Fruit fly (Drosophila melanogaster) whole organism, embryonic: ENCODE measurements around the gene Gclc.

ENCODE experiments used
- Asciz ChIP-seq: fragments of 200-800 bp; sonication (Bioruptor generic); optimal IDR thresholded peaks from 2 replicates; lab custom pipeline; 2017; ENCODE audit warnings: missing biosample characterization, mild to moderate bottlenecking, missing genetic modification characterization, missing genetic modification reagents
- Awh ChIP-seq: fragments of 200-800 bp; sonication (Bioruptor generic); IDR thresholded peaks from 2 replicates; pipeline ENCODE4, ENCODE4 v1.3.6; 2022; ENCODE audit warnings: missing biosample characterization, missing genetic modification characterization
- B-H2 ChIP-seq: fragments of 200-800 bp; sonication (Bioruptor generic); optimal IDR thresholded peaks from 2 replicates; lab custom pipeline; 2018; ENCODE audit warnings: missing biosample characterization, mild to moderate bottlenecking, missing genetic modification characterization
- CG10147 ChIP-seq: fragments of 200-800 bp; sonication (Bioruptor generic); optimal IDR thresholded peaks from 2 replicates; lab custom pipeline; 2019; ENCODE audit warnings: missing biosample characterization, mild to moderate bottlenecking, missing genetic modification characterization, moderate library complexity
- CG11093 ChIP-seq: fragments of 200-800 bp; sonication (Bioruptor generic); IDR thresholded peaks from 3 replicates; pipeline ENCODE4 v1.3.6; 2022; ENCODE audit warnings: missing biosample characterization, missing genetic modification characterization
- CG11398 ChIP-seq: fragments of 200-800 bp; sonication (Bioruptor generic); optimal IDR thresholded peaks from 2 replicates; lab custom pipeline; 2016; ENCODE audit warnings: missing biosample characterization, missing genetic modification characterization
- CG13424 ChIP-seq: fragments of 200-800 bp; sonication (Bioruptor generic); optimal IDR thresholded peaks from 2 replicates; lab custom pipeline; 2019; ENCODE audit warnings: missing biosample characterization, mild to moderate bottlenecking, missing genetic modification characterization, moderate library complexity
- CG15073 ChIP-seq: fragments of 200-800 bp; sonication (Bioruptor generic); optimal IDR thresholded peaks from 2 replicates; lab custom pipeline; 2016; ENCODE audit warnings: missing biosample characterization, missing genetic modification characterization
- CG15479 ChIP-seq: fragments of 200-800 bp; sonication (Bioruptor generic); optimal IDR thresholded peaks from 3 replicates; lab custom pipeline; 2019; ENCODE audit warnings: missing biosample characterization, mild to moderate bottlenecking, missing genetic modification characterization, moderate library complexity
- CG17359 ChIP-seq: fragments of 200-800 bp; sonication (Bioruptor generic); optimal IDR thresholded peaks from 3 replicates; lab custom pipeline; 2018; ENCODE audit warnings: missing biosample characterization, mild to moderate bottlenecking, missing genetic modification characterization, moderate library complexity
- CG17361 ChIP-seq: fragments of 200-800 bp; sonication (Bioruptor generic); IDR thresholded peaks from 3 replicates; pipeline ENCODE4 v1.3.6; 2022; ENCODE audit warnings: missing biosample characterization, missing genetic modification characterization
- CG17612 ChIP-seq: fragments of 200-800 bp; sonication (Bioruptor generic); IDR thresholded peaks from 2 replicates; pipeline ENCODE4 v1.3.6; 2022; ENCODE audit warnings: missing biosample characterization, missing genetic modification characterization
- CG3163 ChIP-seq: fragments of 200-800 bp; sonication (Bioruptor generic); optimal IDR thresholded peaks from 3 replicates; lab custom pipeline; 2016; ENCODE audit warnings: missing biosample characterization, missing genetic modification characterization
- CG3407 ChIP-seq: fragments of 200-800 bp; sonication (Bioruptor generic); optimal IDR thresholded peaks from 2 replicates; lab custom pipeline; 2018; ENCODE audit warnings: missing biosample characterization, mild to moderate bottlenecking, missing genetic modification characterization
- CG34224 ChIP-seq: fragments of 200-800 bp; sonication (Bioruptor generic); IDR thresholded peaks from 3 replicates; pipeline ENCODE4 v1.3.6; 2022; ENCODE audit warnings: missing biosample characterization, missing genetic modification characterization; ENCODE audit not compliant: partially characterized antibody
- CG4282 ChIP-seq: fragments of 200-800 bp; sonication (Bioruptor generic); optimal IDR thresholded peaks from 2 replicates; lab custom pipeline; 2016; ENCODE audit warnings: missing biosample characterization, missing genetic modification characterization
- CG7963 ChIP-seq: fragments of 200-800 bp; sonication (Bioruptor generic); IDR thresholded peaks from 3 replicates; pipeline ENCODE4 v1.3.6; 2022; ENCODE audit warnings: missing biosample characterization, missing genetic modification characterization; ENCODE audit not compliant: partially characterized antibody
- CG8281 ChIP-seq: fragments of 200-800 bp; sonication (Bioruptor generic); optimal IDR thresholded peaks from 2 replicates; lab custom pipeline; 2018; ENCODE audit warnings: missing biosample characterization, mild to moderate bottlenecking, missing genetic modification characterization, moderate library complexity
- CG8388 ChIP-seq: fragments of 200-800 bp; sonication (Bioruptor generic); optimal IDR thresholded peaks from 2 replicates; lab custom pipeline; 2019; ENCODE audit warnings: missing biosample characterization, mild to moderate bottlenecking, missing genetic modification characterization, moderate library complexity
- CG8478 ChIP-seq: fragments of >200 bp; optimal IDR thresholded peaks from 2 replicates; lab custom pipeline; 2018
- CG9932 ChIP-seq: fragments of 200-800 bp; sonication (Bioruptor generic); IDR thresholded peaks from 2 replicates; pipeline ENCODE4 v1.3.6; 2022; ENCODE audit warnings: missing biosample characterization, missing genetic modification characterization
- Camta ChIP-seq: fragments of 200-800 bp; sonication (Bioruptor generic); optimal IDR thresholded peaks from 2 replicates; lab custom pipeline; 2016; ENCODE audit warnings: missing biosample characterization, missing genetic modification characterization
- D19B ChIP-seq: fragments of 200-800 bp; sonication (Bioruptor generic); optimal IDR thresholded peaks from 2 replicates; lab custom pipeline; 2017; ENCODE audit warnings: missing biosample characterization, mild to moderate bottlenecking, missing genetic modification characterization
- Dek ChIP-seq: fragments of 200-800 bp; sonication (Bioruptor generic); optimal IDR thresholded peaks from 3 replicates; lab custom pipeline; 2019; ENCODE audit warnings: missing biosample characterization, mild to moderate bottlenecking, missing genetic modification characterization, moderate library complexity
- Dll ChIP-seq: fragments of 200-800 bp; sonication (Bioruptor generic); IDR thresholded peaks from 4 replicates; pipeline ENCODE4 v1.3.6; 2022; ENCODE audit warnings: missing biosample characterization, missing genetic modification characterization; ENCODE audit not compliant: partially characterized antibody
- Fer3 ChIP-seq: fragments of 200-800 bp; sonication (Bioruptor generic); optimal IDR thresholded peaks from 2 replicates; lab custom pipeline; 2018; ENCODE audit warnings: missing biosample characterization, mild to moderate bottlenecking, missing genetic modification characterization, moderate library complexity
- Gsc ChIP-seq: fragments of 200-800 bp; sonication (Bioruptor generic); IDR thresholded peaks from 2 replicates; pipeline ENCODE4 v1.3.6; 2022; ENCODE audit warnings: missing biosample characterization, missing genetic modification characterization
- Gug ChIP-seq: fragments of 200-800 bp; sonication (Bioruptor generic); IDR thresholded peaks from 4 replicates; pipeline ENCODE4 v1.3.6; 2022; ENCODE audit warnings: missing biosample characterization, missing genetic modification characterization
- HHEX ChIP-seq: fragments of 200-800 bp; sonication (Bioruptor generic); optimal IDR thresholded peaks from 3 replicates; lab custom pipeline; 2017; ENCODE audit warnings: missing biosample characterization, mild to moderate bottlenecking, missing genetic modification characterization, missing genetic modification reagents
- Oli ChIP-seq: fragments of 200-800 bp; sonication (Bioruptor generic); optimal IDR thresholded peaks from 2 replicates; lab custom pipeline; 2018; ENCODE audit warnings: missing biosample characterization, mild to moderate bottlenecking, missing genetic modification characterization, moderate library complexity
- Sox102F ChIP-seq: fragments of 200-800 bp; sonication (Bioruptor generic); optimal IDR thresholded peaks from 2 replicates; lab custom pipeline; 2018; ENCODE audit warnings: missing biosample characterization, mild to moderate bottlenecking, missing genetic modification characterization, moderate library complexity
- Xbp1 ChIP-seq: fragments of 200-800 bp; sonication (Bioruptor generic); optimal IDR thresholded peaks from 3 replicates; lab custom pipeline; 2016; ENCODE audit warnings: missing biosample characterization, mild to moderate bottlenecking, missing genetic modification characterization
- Xrp1 ChIP-seq: fragments of 200-800 bp; sonication (Bioruptor generic); IDR thresholded peaks from 2 replicates; pipeline ENCODE4 v1.3.6; 2022; ENCODE audit warnings: missing biosample characterization, missing genetic modification characterization
- ap ChIP-seq: fragments of 200-800 bp; sonication (Bioruptor generic); IDR thresholded peaks from 2 replicates; pipeline ENCODE4 v1.3.6; 2022; ENCODE audit warnings: missing biosample characterization, missing genetic modification characterization
- bbx ChIP-seq: fragments of 200-800 bp; sonication (Bioruptor generic); IDR thresholded peaks from 2 replicates; pipeline ENCODE4 v1.3.6; 2022; ENCODE audit warnings: missing biosample characterization, missing genetic modification characterization; ENCODE audit not compliant: partially characterized antibody
- br ChIP-seq: fragments of >200 bp; optimal IDR thresholded peaks from 2 replicates; lab custom pipeline; 2017
- btn ChIP-seq: fragments of 200-800 bp; sonication (Bioruptor generic); optimal IDR thresholded peaks from 2 replicates; lab custom pipeline; 2016; ENCODE audit warnings: missing biosample characterization, missing genetic modification characterization
- caup ChIP-seq: fragments of 200-800 bp; sonication (Bioruptor generic); optimal IDR thresholded peaks from 3 replicates; lab custom pipeline; 2017; ENCODE audit warnings: missing biosample characterization, mild to moderate bottlenecking, missing genetic modification characterization, moderate library complexity; ENCODE audit not compliant: severe bottlenecking
- croc ChIP-seq: fragments of 200-800 bp; sonication (Bioruptor generic); conservative IDR thresholded peaks from 3 replicates; pipeline ENCODE4 v1.3.6; 2022; ENCODE audit warnings: missing biosample characterization, missing genetic modification characterization
- dysf ChIP-seq: fragments of 200-800 bp; sonication (Bioruptor generic); IDR thresholded peaks from 3 replicates; pipeline ENCODE4 v1.3.6; 2022; ENCODE audit warnings: missing biosample characterization, missing genetic modification characterization
- esg ChIP-seq: fragments of 200-800 bp; sonication (Bioruptor generic); conservative IDR thresholded peaks from 2 replicates; pipeline ENCODE4 v1.3.6; 2022; ENCODE audit warnings: missing biosample characterization, missing genetic modification characterization
- fd96Cb ChIP-seq: fragments of 200-800 bp; sonication (Bioruptor generic); optimal IDR thresholded peaks from 2 replicates; lab custom pipeline; 2018; ENCODE audit warnings: missing biosample characterization, mild to moderate bottlenecking, missing genetic modification characterization, moderate library complexity
- grn ChIP-seq: fragments of 200-800 bp; sonication (Bioruptor generic); optimal IDR thresholded peaks from 3 replicates; lab custom pipeline; 2017; ENCODE audit warnings: missing biosample characterization, missing genetic modification characterization
- kah ChIP-seq: fragments of 200-800 bp; sonication (Bioruptor generic); optimal IDR thresholded peaks from 2 replicates; lab custom pipeline; 2018; ENCODE audit warnings: missing biosample characterization, mild to moderate bottlenecking, missing genetic modification characterization
- kay ChIP-seq: fragments of 200-800 bp; sonication (Bioruptor generic); optimal IDR thresholded peaks from 2 replicates; lab custom pipeline; 2016; ENCODE audit warnings: missing biosample characterization, missing genetic modification characterization
- lilli ChIP-seq: fragments of 200-800 bp; sonication (Bioruptor generic); optimal IDR thresholded peaks from 3 replicates; lab custom pipeline; 2016; ENCODE audit warnings: missing biosample characterization, missing genetic modification characterization
- nerfin-1 ChIP-seq: fragments of 200-800 bp; sonication (Bioruptor generic); optimal IDR thresholded peaks from 3 replicates; lab custom pipeline; 2019; ENCODE audit warnings: missing biosample characterization, mild to moderate bottlenecking, missing genetic modification characterization, moderate library complexity
- slbo ChIP-seq: fragments of 200-800 bp; sonication (Bioruptor generic); IDR thresholded peaks from 2 replicates; pipeline ENCODE4 v1.3.6; 2022; ENCODE audit warnings: missing biosample characterization, missing genetic modification characterization
- tna ChIP-seq: fragments of 200-800 bp; sonication (Bioruptor generic); IDR thresholded peaks from 2 replicates; pipeline ENCODE4 v1.3.6; 2022; ENCODE audit warnings: missing biosample characterization, missing genetic modification characterization; ENCODE audit not compliant: partially characterized antibody
- yki ChIP-seq: fragments of >200 bp; optimal IDR thresholded peaks from 3 replicates; lab custom pipeline; 2018

Gclc gene

dm6 chrX:8145501-8146157 lies 29.7 kb upstream of the Gclc start, which contains the start of the genes alpha-PheRS and CG2129 (continued):
- TF ChIP-seq CG34224 (GFP tag; lab: Robert Waterston, UW) (peak; percentile 32; the same call in 1 of the 3 replicates), B-H2 (GFP tag; lab: Kevin White, UChicago) (peak; percentile 30), Awh (GFP tag; lab: Robert Waterston, UW) (no peak), dysf (GFP tag; lab: Robert Waterston, UW) (peak; percentile 47; the same call in 2 of the 3 replicates), CG8388 (GFP tag; lab: Kevin White, UChicago) (peak; percentile 9), Fer3 (tag; lab: Kevin White, UChicago) (peak; percentile 43), Xbp1 (GFP tag; lab: Kevin White, UChicago) (peak; percentile 18), CG15479 (no peak), btn (GFP tag; lab: Kevin White, UChicago) (no peak), CG9932 (GFP tag; lab: Robert Waterston, UW) (peak; percentile 44; the same call in 1 of the 2 replicates), yki (lab: Kevin White, UChicago) (no peak), fd96Cb (tag; lab: Kevin White, UChicago) (no peak), ap (GFP tag; lab: Robert Waterston, UW) (no peak), Gug (GFP tag; lab: Robert Waterston, UW) (no peak), nerfin-1 (tag; lab: Kevin White, UChicago) (peak; percentile 8), kah (no peak), CG11398 (GFP tag; lab: Kevin White, UChicago) (no peak), CG17359 (tag; lab: Kevin White, UChicago) (no peak), CG3163 (no peak), CG15073 (GFP tag; lab: Kevin White, UChicago) (no peak), CG17361 (GFP tag; lab: Robert Waterston, UW) (no peak; the same call in 2 of the 3 replicates), Sox102F (no peak), grn (GFP tag; lab: Kevin White, UChicago) (no peak), Dek (tag; lab: Kevin White, UChicago) (peak; percentile 3), caup (GFP tag; lab: Kevin White, UChicago) (no peak), CG3407 (GFP tag; lab: Kevin White, UChicago) (no peak), Asciz (GFP tag; lab: Kevin White, UChicago) (no peak), Gsc (no peak), croc (no peak), HHEX (no peak), CG11093 (GFP tag; lab: Robert Waterston, UW) (no peak), lilli (GFP tag; lab: Kevin White, UChicago) (peak; percentile 32), Xrp1 (GFP tag; lab: Robert Waterston, UW) (peak; percentile 26; the same call in 1 of the 2 replicates), CG7963 (GFP tag; lab: Robert Waterston, UW) (0 out of 3 replicates have a peak, but pooled peaks have one; percentile 9), CG17612 (GFP tag; lab: Robert Waterston, UW) (no peak), esg (no peak), CG10147 (peak; percentile 39), slbo (GFP tag; lab: Robert Waterston, UW) (peak; percentile 37), CG4282 (GFP tag; lab: Kevin White, UChicago) (no peak), bbx (GFP tag; lab: Robert Waterston, UW) (no peak), Oli (tag; lab: Kevin White, UChicago) (no peak), CG8281 (tag; lab: Kevin White, UChicago) (no peak), br (lab: Kevin White, UChicago) (no peak), D19B (GFP tag; lab: Kevin White, UChicago) (no peak), Camta (GFP tag; lab: Kevin White, UChicago) (no peak), kay (GFP tag; lab: Kevin White, UChicago) (no peak), tna (GFP tag; lab: Robert Waterston, UW) (no peak), CG13424 (peak; percentile 60), Dll (GFP tag; lab: Robert Waterston, UW) (peak; percentile 62; the same call in 2 of the 4 replicates), CG8478 (lab: Kevin White, UChicago) (no peak)
